Fruit fly (Drosophila melanogaster) whole organism, adult: Measurements from ENCODE around the gene CG2278.

Experiments
- CG1620 ChIP-seq: fragments of 200-800 bp; sonication (Bioruptor generic); optimal IDR thresholded peaks from 2 replicates; lab custom pipeline; 2016; ENCODE audit warnings: missing biosample characterization, missing genetic modification characterization
- CG33017 ChIP-seq: fragments of 200-800 bp; sonication (Bioruptor generic); optimal IDR thresholded peaks from 2 replicates; lab custom pipeline; 2018; ENCODE audit warnings: missing biosample characterization, mild to moderate bottlenecking, missing genetic modification characterization, moderate library complexity
- Crg-1 ChIP-seq: fragments of 200-800 bp; sonication (Bioruptor generic); optimal IDR thresholded peaks from 2 replicates; lab custom pipeline; 2016; ENCODE audit warnings: missing biosample characterization, missing genetic modification characterization
- Mnt ChIP-seq: fragments of 200-800 bp; sonication (Bioruptor generic); optimal IDR thresholded peaks from 2 replicates; lab custom pipeline; 2016; ENCODE audit warnings: missing biosample characterization, mild to moderate bottlenecking, missing genetic modification characterization
- cic ChIP-seq: fragments of 200-800 bp; sonication (Bioruptor generic); optimal IDR thresholded peaks from 2 replicates; lab custom pipeline; 2017; ENCODE audit warnings: missing biosample characterization, mild to moderate bottlenecking, missing genetic modification characterization, moderate library complexity
- cnc ChIP-seq, 2 experiments: fragments of >200 bp; optimal IDR thresholded peaks; 2 replicates each; lab custom pipeline; 2017
- kay ChIP-seq: fragments of 200-800 bp; sonication (Bioruptor generic); peaks from one replicate; lab custom pipeline; 2016; ENCODE audit warnings: missing biosample characterization, missing genetic modification characterization, borderline replicate concordance
- ovo ChIP-seq: fragments of 200-800 bp; sonication (Bioruptor generic); optimal IDR thresholded peaks from 2 replicates; lab custom pipeline; 2016; ENCODE audit warnings: missing biosample characterization, missing genetic modification characterization
- pad ChIP-seq: fragments of 200-800 bp; sonication (Bioruptor generic); optimal IDR thresholded peaks from 3 replicates; lab custom pipeline; 2017; ENCODE audit warnings: missing biosample characterization, missing genetic modification characterization, mild to moderate bottlenecking, moderate library complexity, missing genetic modification reagents
- tj ChIP-seq: fragments of 200-800 bp; sonication (Bioruptor generic); optimal IDR thresholded peaks from 3 replicates; lab custom pipeline; 2017; ENCODE audit warnings: missing biosample characterization, mild to moderate bottlenecking, missing genetic modification characterization, moderate library complexity
- toe ChIP-seq: fragments of 200-800 bp; sonication (Bioruptor generic); optimal IDR thresholded peaks from 2 replicates; lab custom pipeline; 2016; ENCODE audit warnings: missing biosample characterization, missing genetic modification characterization

- TF ChIP-seq Mnt (GFP tag; lab: Kevin White, UChicago) = no peak
- no peak for TF ChIP-seq pad
- no peak for TF ChIP-seq toe (GFP tag; lab: Kevin White, UChicago)
- no peak for TF ChIP-seq ovo
- no peak for TF ChIP-seq cic (GFP tag; lab: Kevin White, UChicago)
- no peak for TF ChIP-seq CG1620 (GFP tag; lab: Kevin White, UChicago)
- no peak for TF ChIP-seq Crg-1 (GFP tag; lab: Kevin White, UChicago)
- no peak for TF ChIP-seq cnc (optimal IDR thresholded peaks at IDR 0.05; lab: Kevin White, UChicago)
- no peak for TF ChIP-seq tj
- no peak for TF ChIP-seq CG33017 (tag; lab: Kevin White, UChicago)
- no peak for TF ChIP-seq kay (GFP tag; lab: Kevin White, UChicago)
These were observed 40.6 kb upstream of the CG2278 start for dm6 chrX:8210632-8211031.
